Worm (Caenorhabditis elegans) whole organism, L3 larva: ENCODE data around the gene knl-1.

Experiments used
- ceh-9 ChIP-seq: sonication (generic microtip); optimal IDR thresholded peaks from 2 replicates; lab custom pipeline; 2018; ENCODE audit warnings: missing biosample characterization, missing genetic modification characterization
- snpc-4 ChIP-seq: fragments of 150-350 bp; optimal IDR thresholded peaks from 2 replicates; lab custom pipeline; 2014; ENCODE audit warnings: missing biosample characterization, missing genetic modification characterization

DNA sequence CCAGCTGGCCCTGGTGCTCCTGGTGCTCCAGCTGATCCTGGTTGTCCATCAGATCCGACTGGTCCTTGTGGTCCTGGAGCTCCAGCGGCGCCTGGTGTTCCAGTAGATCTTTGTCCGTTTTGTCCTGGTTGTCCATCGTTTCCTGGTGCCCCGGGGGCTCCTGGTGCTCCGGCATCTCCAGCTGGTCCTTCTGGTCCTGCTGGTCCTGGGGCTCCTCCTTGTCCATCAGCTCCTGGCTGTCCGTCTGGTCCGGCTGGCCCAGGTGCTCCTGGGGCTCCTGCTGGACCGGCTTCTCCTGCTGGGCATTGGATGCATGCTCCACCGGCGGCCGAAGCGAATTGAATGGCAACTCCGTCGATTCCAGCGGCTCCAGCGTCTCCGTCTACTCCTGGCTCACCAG, 12.2 kb downstream of the knl-1 start:
- TF ChIP-seq ceh-9 (tag; lab: Kevin White, UChicago) (no peak), snpc-4 (tag; lab: Kevin White, UChicago) (no peak)
